Worm (Caenorhabditis elegans): ENCODE data around the gene K01A12.4.

The K01A12.4 gene

DNA sequence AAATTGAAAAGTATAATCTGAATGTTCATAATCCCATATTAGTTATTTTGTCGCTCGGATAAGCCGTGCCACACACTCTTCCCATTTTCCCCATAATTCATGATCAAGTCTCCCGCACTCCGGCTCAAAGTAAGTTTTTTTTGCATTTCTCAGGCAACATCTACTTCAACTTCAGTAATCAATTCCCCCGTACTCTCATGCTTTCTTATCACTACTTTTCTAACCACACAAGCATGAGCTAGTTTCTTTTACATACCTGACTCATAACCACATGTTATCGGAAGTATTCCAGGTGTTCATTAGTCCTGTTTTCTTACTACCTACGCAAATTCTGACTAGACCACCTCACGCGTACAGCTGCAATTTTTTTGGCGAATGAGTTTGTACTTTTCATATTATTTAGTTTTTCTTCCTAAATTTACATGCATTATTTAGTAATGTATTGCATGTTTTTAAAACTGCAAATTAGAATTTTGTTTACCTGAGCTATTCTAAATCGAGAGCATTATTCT is 44.1 kb upstream of the K01A12.4 start:
- TF ChIP-seq snu-23 (GFP tag; optimal IDR thresholded peaks at IDR 0.05) (no peak), hlh-17 (GFP tag; optimal IDR thresholded peaks at IDR 0.05; ENCODE audit: borderline replicate concordance) (no peak), nhr-71 (tag; optimal IDR thresholded peaks at IDR 0.05) (peak; percentile 54), pqm-1 (tag; optimal IDR thresholded peaks at IDR 0.05) (no peak), sptf-1 (tag; optimal IDR thresholded peaks at IDR 0.05) (no peak), sox-4 (tag; optimal IDR thresholded peaks at IDR 0.05) (peak; percentile 39), hpl-2 (GFP tag; optimal IDR thresholded peaks at IDR 0.05) (no peak), unc-98 (GFP tag; IDR thresholded peaks at IDR 0.05) (no peak), nhr-47 (tag; optimal IDR thresholded peaks at IDR 0.05) (peak; percentile 56), unc-86 (tag; optimal IDR thresholded peaks at IDR 0.05) (no peak), nhr-11 (tag; optimal IDR thresholded peaks at IDR 0.05) (peak; percentile 42), ceh-88 (GFP tag; IDR thresholded peaks at IDR 0.05) (no peak), alr-1 (tag; optimal IDR thresholded peaks at IDR 0.05; ENCODE audit: borderline replicate concordance) (no peak), unc-62 (GFP tag; optimal IDR thresholded peaks at IDR 0.05) (no peak), lir-3 (tag; optimal IDR thresholded peaks at IDR 0.05; ENCODE audit: poor library complexity) (no peak), ets-5 (GFP tag; IDR thresholded peaks at IDR 0.05) (no peak), isw-1 (GFP tag; IDR thresholded peaks at IDR 0.05) (no peak), ama-1 (optimal IDR thresholded peaks at IDR 0.05) (no peak), nhr-85 (tag) (peak; percentile 13), skn-1 (tag; optimal IDR thresholded peaks at IDR 0.05) (no peak), swsn-7 (tag; optimal IDR thresholded peaks at IDR 0.05) (no peak), lin-35 (GFP tag; optimal IDR thresholded peaks at IDR 0.05) (no peak), mef-2 (tag; optimal IDR thresholded peaks at IDR 0.05) (no peak), nhr-28 (tag; optimal IDR thresholded peaks at IDR 0.05) (no peak), C34B4.2 (tag; optimal IDR thresholded peaks at IDR 0.05) (no peak), irx-1 (tag; optimal IDR thresholded peaks at IDR 0.05) (no peak), fkh-4 (tag; optimal IDR thresholded peaks at IDR 0.05; ENCODE audit: borderline replicate concordance) (no peak), blmp-1 (tag; optimal IDR thresholded peaks at IDR 0.05) (no peak), hlh-4 (tag; optimal IDR thresholded peaks at IDR 0.05) (peak; percentile 55), fkh-8 (tag; optimal IDR thresholded peaks at IDR 0.05) (peak; percentile 77), pax-3 (tag; optimal IDR thresholded peaks at IDR 0.05) (no peak), ztf-4 (tag; optimal IDR thresholded peaks at IDR 0.05) (no peak)

- TF ChIP-seq elt-3 (tag; optimal IDR thresholded peaks at IDR 0.05), result peak in 3 of 6 experiments; percentile 2 to 12 (median 10)
- TF ChIP-seq mab-9 (GFP tag; IDR thresholded peaks at IDR 0.05), result no peak
- TF ChIP-seq blmp-1 (tag; optimal IDR thresholded peaks at IDR 0.05), result peak; percentile 32
- no peak for TF ChIP-seq efl-3 (GFP tag; optimal IDR thresholded peaks at IDR 0.05)
- peak; percentile 40 for TF ChIP-seq nhr-85 (tag)
- TF ChIP-seq lin-15B (tag; optimal IDR thresholded peaks at IDR 0.05), result no peak
- peak; percentile 24 for TF ChIP-seq lin-14 (GFP tag; optimal IDR thresholded peaks at IDR 0.05)
Measured at ce11 chrX:8567166-8567565, 43.5 kb upstream of the K01A12.4 start.

DNA sequence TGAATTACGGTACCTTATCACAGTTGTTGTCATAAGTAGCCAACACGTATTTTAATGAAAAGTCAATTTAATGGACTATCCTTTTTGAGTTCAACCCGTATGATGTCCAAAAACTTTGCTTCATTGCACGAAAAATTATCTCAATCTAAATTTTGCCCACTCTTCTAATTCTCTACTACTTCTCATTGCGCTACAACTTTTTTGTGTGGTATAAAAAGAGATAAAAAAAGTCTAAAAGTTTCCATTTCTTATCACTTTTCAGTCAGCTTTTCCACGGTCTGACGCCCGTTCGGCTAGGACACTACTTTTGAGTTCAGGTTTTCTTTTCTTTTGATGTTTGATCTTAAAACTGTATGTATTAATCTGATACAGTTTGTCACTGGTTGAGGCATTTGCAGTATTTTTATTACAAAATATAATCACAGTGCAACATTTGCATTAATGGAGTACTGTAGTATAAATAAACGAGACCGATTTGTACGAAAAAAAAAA is 42.8 kb upstream of the K01A12.4 start:
- TF ChIP-seq pqm-1 (tag; optimal IDR thresholded peaks at IDR 0.05) (no peak), efl-1 (optimal IDR thresholded peaks at IDR 0.05) (no peak), efl-1 (GFP tag; optimal IDR thresholded peaks at IDR 0.05 in 1 of 2) (peak in 1 of 2 experiments; percentile 55)

- TF ChIP-seq elt-2 (tag; optimal IDR thresholded peaks at IDR 0.05) (peak; percentile 86), efl-1 (optimal IDR thresholded peaks at IDR 0.05) (no peak), efl-1 (GFP tag; optimal IDR thresholded peaks at IDR 0.05 in 1 of 2) (peak in 1 of 2 experiments; percentile 4), blmp-1 (tag; optimal IDR thresholded peaks at IDR 0.05) (peak; percentile 30), pag-3 (tag; optimal IDR thresholded peaks at IDR 0.05; ENCODE audit: borderline replicate concordance, insufficient read depth) (no peak)
Measured at ce11 chrX:8568423-8568903, 42.2 kb upstream of the K01A12.4 start.

Measured in whole organism, L1 larva.